Fruit fly (Drosophila melanogaster) S2 (cell line): ENCODE measurements around the gene Grip71.
A peak's percentile ranks its signal among the peaks of the same experiment; 100 is the strongest.

Experiments
- CG8478 ChIP-seq: fragments of >200 bp; optimal IDR thresholded peaks from 2 replicates; lab custom pipeline; 2018
- CTCF ChIP-seq, 2 experiments: fragments of >200 bp; optimal IDR thresholded peaks; 2 replicates each; lab custom pipeline; 2018

Gene Grip71

dm6 chr2L:18708239-18708891, at the start of gene Grip71, which contains the start of gene Faf2:
Grip71 (plus strand) TSS chr2L:18708846.
Faf2 (minus strand) TSS chr2L:18708688.
- no peak for TF ChIP-seq CTCF (optimal IDR thresholded peaks at IDR 0.05; lab: Kevin White, UChicago)
- no peak for TF ChIP-seq CG8478

DNA sequence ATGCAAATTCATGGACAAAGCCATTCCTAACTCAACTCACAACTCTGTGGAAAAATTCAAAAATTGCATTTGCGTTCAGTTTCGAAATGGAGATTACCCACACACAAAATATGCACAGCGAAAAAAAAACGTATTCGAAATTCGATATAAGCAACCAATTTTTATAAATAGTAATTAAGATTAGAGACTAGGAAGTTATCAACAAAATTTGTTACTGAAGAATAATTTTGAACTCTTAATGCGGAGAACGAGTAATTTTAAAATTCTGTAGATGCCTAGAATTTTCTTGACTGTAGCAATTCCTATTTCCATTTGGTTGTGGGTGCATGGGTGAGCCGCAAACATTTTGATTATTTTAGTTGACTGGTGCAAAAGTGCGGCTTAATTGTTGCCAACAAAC, 45.3 kb upstream of the Grip71 start:
- no peak for TF ChIP-seq CTCF (optimal IDR thresholded peaks at IDR 0.05; lab: Kevin White, UChicago)
- TF ChIP-seq CG8478 = no peak

DNA sequence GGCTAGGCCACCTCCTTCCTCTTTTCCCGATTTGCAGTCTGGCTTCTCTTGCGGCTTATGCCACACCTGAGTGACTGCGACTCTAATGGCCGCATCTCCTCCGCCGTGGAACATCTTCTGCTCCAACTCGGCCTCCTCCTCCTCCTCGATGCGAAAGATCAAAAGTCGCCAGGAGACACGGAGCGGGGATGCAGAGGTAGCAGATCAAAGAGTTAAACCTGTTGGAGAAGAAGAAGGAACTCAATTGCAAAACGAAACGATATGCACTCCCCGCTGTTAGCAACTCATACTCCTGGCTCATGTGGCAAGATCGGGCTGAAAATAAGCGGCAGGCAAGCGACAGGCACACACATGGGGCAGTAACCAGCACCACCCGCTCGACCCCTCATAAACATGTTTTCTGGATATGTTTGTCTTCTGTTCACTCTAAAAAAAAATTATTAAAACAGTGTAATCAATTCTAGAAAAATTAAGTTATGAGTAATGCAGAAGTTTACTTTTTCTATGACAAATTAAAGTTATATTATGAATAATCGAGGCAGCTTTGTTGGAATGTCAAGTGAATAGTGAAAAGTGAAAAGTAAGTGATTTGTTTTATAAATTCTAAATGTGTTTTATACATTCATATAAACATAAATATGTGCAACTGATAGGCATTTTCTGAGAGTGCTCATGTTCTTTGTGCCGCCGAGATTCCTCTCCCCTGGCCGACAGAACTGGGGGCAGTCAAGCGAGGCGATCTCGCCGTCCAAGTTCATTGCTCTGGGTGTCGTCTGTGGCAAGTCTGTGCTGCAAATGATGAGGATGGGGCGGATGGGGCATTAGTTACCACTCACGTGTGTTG, 43.7 kb upstream of the Grip71 start:
- no peak for TF ChIP-seq CG8478
- no peak for TF ChIP-seq CTCF (optimal IDR thresholded peaks at IDR 0.05; lab: Kevin White, UChicago)

- TF ChIP-seq CG8478 = no peak
- peak; percentile 93 to 97 for TF ChIP-seq CTCF (optimal IDR thresholded peaks at IDR 0.05; lab: Kevin White, UChicago)
Measured at dm6 chr2L:18665952-18666606, 42.6 kb upstream of the Grip71 start.

dm6 chr2L:18671146-18671545, 37.5 kb upstream of the Grip71 start, which contains the start of gene CG43338:
CG43338 (minus strand) TSS chr2L:18671246.
- TF ChIP-seq CTCF (optimal IDR thresholded peaks at IDR 0.05; lab: Kevin White, UChicago) (no peak), CG8478 (no peak)

- no peak for TF ChIP-seq CG8478
- no peak for TF ChIP-seq CTCF (optimal IDR thresholded peaks at IDR 0.05; lab: Kevin White, UChicago)
Measured at dm6 chr2L:18673185-18673584, 35.5 kb upstream of the Grip71 start, which contains the start of gene CG43339. CG43339 (minus strand) TSS chr2L:18673285.

DNA sequence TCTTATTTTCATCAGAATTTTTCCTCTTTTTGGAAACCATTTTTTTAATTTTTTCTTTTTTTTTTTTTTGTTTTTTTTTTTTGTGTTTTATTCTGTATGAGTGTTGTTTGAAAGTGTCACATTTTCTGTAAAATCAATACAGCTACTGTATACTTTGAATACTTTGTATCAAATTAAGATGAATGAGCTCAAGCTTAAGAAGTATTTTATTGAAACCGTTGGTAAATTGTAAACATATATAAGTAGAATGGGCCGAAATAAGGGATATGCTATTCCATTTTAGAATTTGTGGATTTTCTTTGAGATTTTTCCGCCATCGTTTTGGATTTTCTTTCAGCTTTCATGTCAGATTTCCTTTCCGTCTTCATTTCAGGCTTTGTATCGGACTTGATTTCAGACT, 33.7 kb upstream of the Grip71 start, which contains the start of gene Mst36Fb:
Mst36Fb (minus strand) TSS at position 101 of the 400 bp plus-strand sequence.
- TF ChIP-seq CTCF (optimal IDR thresholded peaks at IDR 0.05; lab: Kevin White, UChicago) (no peak), CG8478 (no peak)

DNA sequence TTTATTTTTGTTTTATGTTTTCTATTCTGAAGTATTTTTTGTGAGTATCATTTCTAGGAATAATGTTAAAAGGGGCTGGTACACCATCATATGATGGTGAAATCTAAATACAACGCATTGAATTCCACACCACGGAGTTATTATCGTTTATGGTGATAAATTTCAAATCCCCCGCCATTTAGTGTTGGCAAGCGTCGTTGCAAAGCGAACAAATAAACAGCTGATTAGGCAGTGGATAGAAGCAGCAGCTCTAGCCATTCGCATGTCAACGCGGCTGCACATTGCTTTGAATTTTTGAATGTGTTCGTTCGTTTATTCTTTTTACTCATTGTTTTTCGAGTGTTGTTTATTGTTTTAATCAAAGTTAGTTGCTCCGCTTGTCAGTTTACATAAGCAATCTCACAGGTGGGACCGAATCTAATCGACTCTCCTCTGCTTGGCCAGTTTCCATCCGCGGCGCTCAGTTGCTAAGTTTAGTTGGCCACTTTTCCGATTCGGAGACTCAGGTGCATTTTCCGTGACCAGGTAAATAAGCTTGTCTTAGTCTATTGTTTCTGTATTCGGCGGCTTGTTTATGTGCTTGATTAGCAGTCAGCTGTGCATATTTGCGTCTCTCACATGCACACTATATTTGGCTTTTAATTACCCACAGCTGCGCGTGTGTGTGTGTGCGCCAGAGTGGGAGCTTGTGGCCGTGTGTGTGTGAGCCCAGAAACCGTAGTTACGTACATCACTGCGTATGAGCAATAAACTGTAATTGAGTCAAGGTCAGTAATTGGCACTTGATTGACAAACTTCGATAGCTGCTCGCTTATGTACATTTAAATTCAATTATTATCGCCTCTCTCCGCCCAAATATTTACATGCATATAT, 31.5 kb upstream of the Grip71 start, which contains the start of the genes Mst36Fa and CG31751:
Mst36Fa (minus strand) TSS at position 51 of the 873 bp plus-strand sequence.
CG31751 (plus strand) TSS at position 274 of the 873 bp plus-strand sequence.
- TF ChIP-seq CG8478 (no peak), CTCF (optimal IDR thresholded peaks at IDR 0.05; lab: Kevin White, UChicago) (no peak)

DNA sequence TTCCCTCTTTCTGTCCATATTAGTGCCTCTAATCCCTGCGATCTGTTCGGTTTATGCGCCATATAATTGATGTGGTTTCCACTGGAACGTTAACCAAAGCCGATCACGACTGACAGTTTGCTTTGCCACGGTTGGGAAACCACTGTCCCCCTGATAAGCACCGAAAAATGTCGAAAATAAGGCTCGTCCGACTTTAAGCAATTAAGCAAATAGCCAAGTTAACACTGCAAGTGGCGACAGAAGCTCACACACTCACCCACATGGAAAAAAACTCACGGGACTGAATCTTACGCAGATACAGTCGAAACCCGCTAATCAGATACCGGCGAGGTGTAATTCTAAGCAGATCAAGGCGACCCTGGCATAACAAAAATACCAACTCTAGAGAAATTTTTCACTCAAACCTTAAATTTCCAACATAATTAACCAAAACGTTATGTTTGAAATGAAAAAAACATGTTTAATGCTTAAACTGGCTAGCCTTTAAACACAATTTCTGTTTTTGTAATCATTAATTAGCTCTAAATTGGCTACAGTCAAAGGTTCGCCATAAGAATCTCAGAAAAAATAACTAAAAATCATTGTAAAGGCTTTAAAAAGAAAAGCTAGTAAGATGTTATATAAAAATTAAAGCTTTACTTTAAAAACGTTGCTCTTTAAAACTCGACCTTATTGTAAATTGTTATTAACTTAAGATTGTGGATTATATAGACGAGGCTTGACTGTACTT, 30.6 kb upstream of the Grip71 start:
- TF ChIP-seq CTCF (optimal IDR thresholded peaks at IDR 0.05; lab: Kevin White, UChicago) (no peak), CG8478 (no peak)

DNA sequence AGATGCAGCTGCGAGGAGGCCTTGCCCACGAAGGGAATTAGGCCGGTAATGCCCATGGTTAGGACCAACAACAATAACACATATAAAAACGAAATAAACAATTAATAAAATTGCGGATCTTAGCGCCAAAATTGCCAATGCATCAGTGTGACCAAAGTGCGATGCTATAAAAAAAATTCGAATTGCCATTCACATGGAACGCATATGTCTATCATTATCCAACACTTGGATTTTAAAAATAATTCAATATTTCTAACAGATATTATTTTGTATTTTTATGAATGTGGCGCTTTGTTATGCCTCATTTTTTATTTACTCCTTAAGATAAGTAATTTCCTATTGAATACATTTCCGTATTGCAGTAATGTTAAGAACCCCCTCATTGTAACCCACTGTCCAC, 26.7 kb upstream of the Grip71 start, which contains the start of gene tos:
tos (minus strand) TSS at position 173 of the 400 bp plus-strand sequence.
- no peak for TF ChIP-seq CG8478
- no peak for TF ChIP-seq CTCF (optimal IDR thresholded peaks at IDR 0.05; lab: Kevin White, UChicago)

DNA sequence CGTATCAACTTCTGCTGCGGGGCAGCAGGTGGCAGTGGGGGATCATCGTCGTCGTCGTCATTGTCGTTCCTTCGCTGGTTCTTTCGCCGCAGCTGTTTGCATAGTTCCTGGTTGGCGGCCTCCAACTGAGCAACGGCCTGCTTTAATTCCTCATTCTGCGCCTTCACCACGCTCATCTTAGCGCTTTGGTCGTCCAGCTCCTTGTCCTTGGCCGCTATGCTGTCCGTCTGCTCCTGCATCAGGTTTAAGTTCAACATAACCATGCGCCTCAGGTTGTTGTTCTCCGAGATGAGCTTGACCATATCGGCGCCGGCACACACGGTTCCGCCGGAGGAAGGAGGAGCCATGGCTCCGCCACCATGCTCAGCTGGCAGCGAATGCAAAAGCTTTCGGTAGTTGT, 20.8 kb upstream of the Grip71 start:
- no peak for TF ChIP-seq CG8478
- no peak for TF ChIP-seq CTCF (optimal IDR thresholded peaks at IDR 0.05; lab: Kevin White, UChicago)

dm6 chr2L:18688646-18689296, 19.9 kb upstream of the Grip71 start, which contains the start of gene msl-1:
msl-1 (minus strand) TSS chr2L:18688800.
- TF ChIP-seq CG8478 (no peak), CTCF (optimal IDR thresholded peaks at IDR 0.05; lab: Kevin White, UChicago) (peak; percentile 36 to 46)

dm6 chr2L:18689376-18689775, 19.3 kb upstream of the Grip71 start, which contains the start of gene CG10336:
CG10336 (plus strand) TSS chr2L:18689528.
- TF ChIP-seq CTCF (optimal IDR thresholded peaks at IDR 0.05; lab: Kevin White, UChicago) (no peak), CG8478 (no peak)
